Fruit fly (Drosophila melanogaster) whole organism, embryonic: ENCODE results near the gene CG43799.

Experiments
- Atf6 ChIP-seq: fragments of 200-800 bp; sonication (Bioruptor generic); IDR thresholded peaks from 2 replicates; pipeline ENCODE4 v1.3.6; 2022; ENCODE audit warnings: missing biosample characterization, missing genetic modification characterization
- B-H1 ChIP-seq: fragments of 200-800 bp; sonication (Bioruptor generic); IDR thresholded peaks from 3 replicates; pipeline ENCODE4 v1.3.6; 2022; ENCODE audit warnings: missing biosample characterization, missing genetic modification characterization
- Bdp1 ChIP-seq: fragments of 200-800 bp; sonication (Bioruptor generic); optimal IDR thresholded peaks from 3 replicates; lab custom pipeline; 2016; ENCODE audit warnings: missing biosample characterization, missing genetic modification characterization
- Bgb ChIP-seq: fragments of 200-800 bp; sonication (Bioruptor generic); IDR thresholded peaks from 2 replicates; pipeline ENCODE4 v1.3.6; 2022; ENCODE audit warnings: missing biosample characterization, missing genetic modification characterization; ENCODE audit not compliant: partially characterized antibody
- CG12299 ChIP-seq: fragments of 200-800 bp; sonication (Bioruptor generic); optimal IDR thresholded peaks from 2 replicates; lab custom pipeline; 2018; ENCODE audit warnings: missing biosample characterization, mild to moderate bottlenecking, missing genetic modification characterization
- CG14710 ChIP-seq: fragments of 200-800 bp; sonication (Bioruptor generic); optimal IDR thresholded peaks from 3 replicates; lab custom pipeline; 2019; ENCODE audit warnings: missing biosample characterization, mild to moderate bottlenecking, missing genetic modification characterization, moderate library complexity
- CG17568 ChIP-seq: fragments of 200-800 bp; sonication (Bioruptor generic); optimal IDR thresholded peaks from 2 replicates; lab custom pipeline; 2018; ENCODE audit warnings: missing biosample characterization, mild to moderate bottlenecking, missing genetic modification characterization, moderate library complexity
- CG1832 ChIP-seq: fragments of 200-800 bp; sonication (Bioruptor generic); optimal IDR thresholded peaks from 2 replicates; lab custom pipeline; 2017; ENCODE audit warnings: missing biosample characterization, mild to moderate bottlenecking, missing genetic modification characterization, inconsistent platforms
- CG18599 ChIP-seq: fragments of 200-800 bp; sonication (Bioruptor generic); optimal IDR thresholded peaks from 3 replicates; lab custom pipeline; 2017; ENCODE audit warnings: missing biosample characterization, missing genetic modification characterization, mild to moderate bottlenecking, moderate library complexity, missing genetic modification reagents
- CG18764 ChIP-seq: fragments of 200-800 bp; sonication (Bioruptor generic); optimal IDR thresholded peaks from 3 replicates; lab custom pipeline; 2016; ENCODE audit warnings: missing biosample characterization, missing genetic modification characterization
- CG2199 ChIP-seq: fragments of 200-800 bp; sonication (Bioruptor generic); IDR thresholded peaks from 3 replicates; pipeline ENCODE4 v1.3.6; 2022; ENCODE audit warnings: missing biosample characterization, missing genetic modification characterization
- CG2678 ChIP-seq: fragments of 200-800 bp; sonication (Bioruptor generic); optimal IDR thresholded peaks from 3 replicates; lab custom pipeline; 2019; ENCODE audit warnings: missing biosample characterization, mild to moderate bottlenecking, missing genetic modification characterization, moderate library complexity
- CG2889 ChIP-seq: fragments of 200-800 bp; sonication (Bioruptor generic); IDR thresholded peaks from 3 replicates; pipeline ENCODE4 v1.3.6; 2022; ENCODE audit warnings: missing biosample characterization, missing genetic modification characterization
- CG31365 ChIP-seq: fragments of 200-800 bp; sonication (Bioruptor generic); optimal IDR thresholded peaks from 2 replicates; lab custom pipeline; 2018; ENCODE audit warnings: missing biosample characterization, mild to moderate bottlenecking, missing genetic modification characterization
- CG32767 ChIP-seq: fragments of 200-800 bp; sonication (Bioruptor generic); IDR thresholded peaks from 2 replicates; pipeline ENCODE4 v1.3.6; 2022; ENCODE audit warnings: missing biosample characterization, missing genetic modification characterization
- CG34376 ChIP-seq: fragments of 200-800 bp; sonication (Bioruptor generic); optimal IDR thresholded peaks from 2 replicates; lab custom pipeline; 2018; ENCODE audit warnings: missing biosample characterization, mild to moderate bottlenecking, missing genetic modification characterization
- CG4328 ChIP-seq: fragments of 200-800 bp; sonication (Bioruptor generic); optimal IDR thresholded peaks from 3 replicates; lab custom pipeline; 2017; ENCODE audit warnings: missing biosample characterization, missing genetic modification reagents, missing genetic modification characterization
- CG6765 ChIP-seq: fragments of 200-800 bp; sonication (Bioruptor generic); optimal IDR thresholded peaks from 3 replicates; lab custom pipeline; 2017; ENCODE audit warnings: missing biosample characterization, mild to moderate bottlenecking, missing genetic modification characterization
- CG8478 ChIP-seq: fragments of >200 bp; optimal IDR thresholded peaks from 2 replicates; lab custom pipeline; 2018
- Camta ChIP-seq: fragments of 200-800 bp; sonication (Bioruptor generic); optimal IDR thresholded peaks from 2 replicates; lab custom pipeline; 2016; ENCODE audit warnings: missing biosample characterization, missing genetic modification characterization
- CkIIα-i1 ChIP-seq: fragments of 200-800 bp; sonication (Bioruptor generic); IDR thresholded peaks from 2 replicates; pipeline ENCODE4 v1.3.6; 2022; ENCODE audit warnings: missing biosample characterization, missing genetic modification characterization
- Dip2 ChIP-seq: fragments of 200-800 bp; sonication (Bioruptor generic); IDR thresholded peaks from 2 replicates; pipeline ENCODE4 v1.3.6; 2022; ENCODE audit warnings: missing biosample characterization, missing genetic modification characterization
- Doc3 ChIP-seq: fragments of 200-800 bp; sonication (Bioruptor generic); IDR thresholded peaks from 3 replicates; pipeline ENCODE4 v1.3.6; 2022; ENCODE audit warnings: missing biosample characterization, missing genetic modification characterization; ENCODE audit not compliant: partially characterized antibody
- E2f2 ChIP-seq: fragments of 200-800 bp; sonication (Bioruptor generic); IDR thresholded peaks from 2 replicates; pipeline ENCODE4 v1.3.6; 2022; ENCODE audit warnings: missing biosample characterization, missing genetic modification characterization
- Fer1 ChIP-seq: fragments of 200-800 bp; sonication (Bioruptor generic); optimal IDR thresholded peaks from 2 replicates; lab custom pipeline; 2017; ENCODE audit warnings: missing biosample characterization, mild to moderate bottlenecking, missing genetic modification characterization
- HHEX ChIP-seq: fragments of 200-800 bp; sonication (Bioruptor generic); optimal IDR thresholded peaks from 3 replicates; lab custom pipeline; 2017; ENCODE audit warnings: missing biosample characterization, mild to moderate bottlenecking, missing genetic modification characterization, missing genetic modification reagents
- MBD-R2 ChIP-seq: fragments of 200-800 bp; sonication (Bioruptor generic); IDR thresholded peaks from 2 replicates; pipeline ENCODE4 v1.3.6; 2022; ENCODE audit warnings: missing biosample characterization, missing genetic modification characterization
- Neu2 ChIP-seq: fragments of 200-800 bp; sonication (Bioruptor generic); optimal IDR thresholded peaks from 3 replicates; lab custom pipeline; 2016; ENCODE audit warnings: missing biosample characterization, missing genetic modification characterization, borderline replicate concordance
- Nf-YB ChIP-seq: fragments of 200-800 bp; sonication (Bioruptor generic); optimal IDR thresholded peaks from 3 replicates; lab custom pipeline; 2019; ENCODE audit warnings: missing biosample characterization, mild to moderate bottlenecking, missing genetic modification characterization, moderate library complexity
- Pdp1 ChIP-seq, 2 experiments: fragments of 200-800 bp; sonication (Bioruptor generic); optimal IDR thresholded peaks; 3 replicates each; lab custom pipeline; 2016; ENCODE audit warnings: missing biosample characterization in 2 of 2, missing genetic modification characterization in 2 of 2, mild to moderate bottlenecking in 1 of 2, moderate library complexity in 1 of 2
- Ravus ChIP-seq: fragments of 200-800 bp; sonication (Bioruptor generic); IDR thresholded peaks from 2 replicates; pipeline ENCODE4 v1.3.6; 2022; ENCODE audit warnings: missing biosample characterization, missing genetic modification characterization
- Tbp ChIP-seq: fragments of >200 bp; optimal IDR thresholded peaks from 2 replicates; lab custom pipeline; 2018; ENCODE audit warnings: missing biosample characterization, missing genetic modification characterization
- cato ChIP-seq: fragments of 200-800 bp; sonication (Bioruptor generic); optimal IDR thresholded peaks from 2 replicates; lab custom pipeline; 2016; ENCODE audit warnings: missing biosample characterization, missing genetic modification characterization, borderline replicate concordance
- chn ChIP-seq: fragments of 200-800 bp; sonication (Bioruptor generic); optimal IDR thresholded peaks from 2 replicates; lab custom pipeline; 2016; ENCODE audit warnings: missing biosample characterization, missing genetic modification characterization
- esg ChIP-seq: fragments of 200-800 bp; sonication (Bioruptor generic); conservative IDR thresholded peaks from 2 replicates; pipeline ENCODE4 v1.3.6; 2022; ENCODE audit warnings: missing biosample characterization, missing genetic modification characterization
- ewg ChIP-seq: fragments of 200-800 bp; sonication (Bioruptor generic); optimal IDR thresholded peaks from 3 replicates; lab custom pipeline; 2017; ENCODE audit warnings: mild to moderate bottlenecking, missing biosample characterization, missing genetic modification reagents, missing genetic modification characterization
- fd96Cb ChIP-seq: fragments of 200-800 bp; sonication (Bioruptor generic); optimal IDR thresholded peaks from 2 replicates; lab custom pipeline; 2018; ENCODE audit warnings: missing biosample characterization, mild to moderate bottlenecking, missing genetic modification characterization, moderate library complexity
- gsb-n ChIP-seq: fragments of 200-800 bp; sonication (Bioruptor generic); optimal IDR thresholded peaks from 3 replicates; lab custom pipeline; 2018; ENCODE audit warnings: missing biosample characterization, mild to moderate bottlenecking, missing genetic modification characterization
- ham ChIP-seq: fragments of 200-800 bp; sonication (Bioruptor generic); IDR thresholded peaks from 2 replicates; pipeline ENCODE4 v1.3.6; 2022; ENCODE audit warnings: missing biosample characterization, missing genetic modification characterization
- insv ChIP-seq, 2 experiments: fragments of 200-800 bp; sonication (Bioruptor generic); optimal IDR thresholded peaks; 3 replicates each; lab custom pipeline; 2016 to 2018; ENCODE audit warnings: missing biosample characterization in 2 of 2, missing genetic modification characterization in 2 of 2
- knrl ChIP-seq: fragments of 200-800 bp; sonication (Bioruptor generic); IDR thresholded peaks from 3 replicates; pipeline ENCODE4 v1.3.6; 2022; ENCODE audit warnings: missing biosample characterization, missing genetic modification characterization; ENCODE audit not compliant: partially characterized antibody
- lmd ChIP-seq: fragments of 200-800 bp; sonication (Bioruptor generic); IDR thresholded peaks from 2 replicates; pipeline ENCODE4 v1.3.6; 2022; ENCODE audit warnings: missing biosample characterization, missing genetic modification characterization
- onecut ChIP-seq: fragments of 200-800 bp; sonication (Bioruptor generic); IDR thresholded peaks from 2 replicates; pipeline ENCODE4 v1.3.6; 2022; ENCODE audit warnings: missing biosample characterization, missing genetic modification characterization
- rib ChIP-seq: fragments of 200-800 bp; sonication (Bioruptor generic); IDR thresholded peaks from 2 replicates; pipeline ENCODE4 v1.3.6; 2022; ENCODE audit warnings: missing biosample characterization, missing genetic modification characterization
- ro ChIP-seq: fragments of 200-800 bp; sonication (Bioruptor generic); IDR thresholded peaks from 2 replicates; pipeline ENCODE4 v1.3.6; 2022; ENCODE audit warnings: missing biosample characterization, missing genetic modification characterization
- sqz ChIP-seq: fragments of 200-800 bp; sonication (Bioruptor generic); optimal IDR thresholded peaks from 3 replicates; lab custom pipeline; 2018; ENCODE audit warnings: missing biosample characterization, mild to moderate bottlenecking, missing genetic modification characterization
- stwl ChIP-seq: fragments of 200-800 bp; sonication (Bioruptor generic); optimal IDR thresholded peaks from 3 replicates; lab custom pipeline; 2018; ENCODE audit warnings: missing biosample characterization, mild to moderate bottlenecking, missing genetic modification characterization, moderate library complexity
- sug ChIP-seq: fragments of 200-800 bp; optimal IDR thresholded peaks from 2 replicates; lab custom pipeline; 2019; ENCODE audit warnings: missing biosample characterization, mild to moderate bottlenecking, missing genetic modification characterization, moderate library complexity
- tio ChIP-seq: fragments of 200-800 bp; sonication (Bioruptor generic); optimal IDR thresholded peaks from 2 replicates; lab custom pipeline; 2017; ENCODE audit warnings: missing biosample characterization, missing genetic modification characterization, inconsistent platforms
- tll ChIP-seq, 2 experiments: fragments of 200-800 bp in 1 of 2; fragments of >200 bp in 1 of 2; sonication (Bioruptor generic) in 1 of 2; optimal IDR thresholded peaks; 2 replicates each; lab custom pipeline; 2017 to 2019; ENCODE audit warnings: missing biosample characterization in 2 of 2, missing genetic modification characterization in 2 of 2, mild to moderate bottlenecking in 1 of 2, moderate library complexity in 1 of 2
- wor ChIP-seq: fragments of 200-800 bp; sonication (Bioruptor generic); IDR thresholded peaks from 2 replicates; pipeline ENCODE4 v1.3.6; 2022; ENCODE audit warnings: missing biosample characterization, missing genetic modification characterization

The CG43799 gene

dm6 chr2L:7258105-7258504 is 30.6 kb downstream of the CG43799 start (continued):
- TF ChIP-seq CG34376 (GFP tag; lab: Kevin White, UChicago): no peak
- no peak for TF ChIP-seq CG32767
- TF ChIP-seq tio: no peak
- peak; percentile 14 for TF ChIP-seq chn (GFP tag; lab: Kevin White, UChicago)
- no peak for TF ChIP-seq B-H1
- TF ChIP-seq tll (GFP tag; optimal IDR thresholded peaks at IDR 0.05; lab: Kevin White, UChicago): no peak
- TF ChIP-seq lmd (GFP tag; lab: Robert Waterston, UW): peak; percentile 45; the same call in 1 of the 2 replicates
- TF ChIP-seq Bgb (GFP tag; lab: Robert Waterston, UW): peak; percentile 72
- TF ChIP-seq wor (GFP tag; lab: Robert Waterston, UW): no peak; the same call in 1 of the 2 replicates
- no peak for TF ChIP-seq ham
- no peak for TF ChIP-seq ro
- peak; percentile 63 for TF ChIP-seq stwl (tag; lab: Kevin White, UChicago)
- TF ChIP-seq Tbp (GFP tag; lab: Kevin White, UChicago): no peak
- peak; percentile 41 for TF ChIP-seq CG18764
- no peak for TF ChIP-seq CG8478
- no peak for TF ChIP-seq CG6765
- TF ChIP-seq E2f2: peak; percentile 86
- peak; percentile 8 for TF ChIP-seq ewg
- peak; percentile 25 for TF ChIP-seq CG2678 (tag; lab: Kevin White, UChicago)
- TF ChIP-seq Pdp1 (GFP tag; optimal IDR thresholded peaks at IDR 0.05; lab: Kevin White, UChicago): peak; percentile 45 to 54
- peak in 1 of 2 experiments; percentile 42 for TF ChIP-seq insv (GFP tag; optimal IDR thresholded peaks at IDR 0.05; lab: Kevin White, UChicago)
- TF ChIP-seq onecut (GFP tag; lab: Robert Waterston, UW): peak; percentile 57
- peak; percentile 96 for TF ChIP-seq Dip2 (GFP tag; lab: Robert Waterston, UW)
- TF ChIP-seq Doc3 (GFP tag; lab: Robert Waterston, UW): no peak
- no peak for TF ChIP-seq MBD-R2 (GFP tag; lab: Robert Waterston, UW)
- TF ChIP-seq Nf-YB (GFP tag; lab: Kevin White, UChicago): no peak
- TF ChIP-seq cato (GFP tag; lab: Kevin White, UChicago): peak; percentile 22
- no peak for TF ChIP-seq CG1832 (GFP tag; lab: Kevin White, UChicago)
- TF ChIP-seq knrl (GFP tag; lab: Robert Waterston, UW): peak; percentile 36; the same call in 1 of the 3 replicates
- TF ChIP-seq CkIIα-i1: no peak
- no peak; the same call in 1 of the 2 replicates for TF ChIP-seq Atf6 (GFP tag; lab: Robert Waterston, UW)
- peak; percentile 48 for TF ChIP-seq sug (tag; lab: Kevin White, UChicago)
- peak; percentile 34 for TF ChIP-seq HHEX (GFP tag; lab: Kevin White, UChicago)
- TF ChIP-seq CG14710 (tag; lab: Kevin White, UChicago): peak; percentile 38
- no peak for TF ChIP-seq CG12299 (tag; lab: Kevin White, UChicago)
- TF ChIP-seq CG31365 (tag; lab: Kevin White, UChicago): no peak
- TF ChIP-seq CG4328 (GFP tag; lab: Kevin White, UChicago): no peak
- no peak for TF ChIP-seq esg (GFP tag; lab: Robert Waterston, UW)
- TF ChIP-seq CG2199 (GFP tag; lab: Robert Waterston, UW): no peak
- TF ChIP-seq Ravus (GFP tag; lab: Robert Waterston, UW): no peak
- peak; percentile 28 for TF ChIP-seq Camta (GFP tag; lab: Kevin White, UChicago)
- TF ChIP-seq CG17568 (GFP tag; lab: Kevin White, UChicago): no peak
- no peak for TF ChIP-seq sqz
- TF ChIP-seq Neu2 (GFP tag; lab: Kevin White, UChicago): no peak
- TF ChIP-seq Bdp1: peak; percentile 11
- no peak for TF ChIP-seq CG18599
- peak; percentile 15 for TF ChIP-seq gsb-n (tag; lab: Kevin White, UChicago)
- TF ChIP-seq CG2889 (GFP tag; lab: Robert Waterston, UW): no peak
- no peak for TF ChIP-seq fd96Cb
- TF ChIP-seq rib (GFP tag; lab: Robert Waterston, UW): no peak
- peak; percentile 32 for TF ChIP-seq Fer1 (GFP tag; lab: Kevin White, UChicago)
